Fruit fly (Drosophila melanogaster): ENCODE measurements around the gene CG13599.

CG13599 gene

DNA sequence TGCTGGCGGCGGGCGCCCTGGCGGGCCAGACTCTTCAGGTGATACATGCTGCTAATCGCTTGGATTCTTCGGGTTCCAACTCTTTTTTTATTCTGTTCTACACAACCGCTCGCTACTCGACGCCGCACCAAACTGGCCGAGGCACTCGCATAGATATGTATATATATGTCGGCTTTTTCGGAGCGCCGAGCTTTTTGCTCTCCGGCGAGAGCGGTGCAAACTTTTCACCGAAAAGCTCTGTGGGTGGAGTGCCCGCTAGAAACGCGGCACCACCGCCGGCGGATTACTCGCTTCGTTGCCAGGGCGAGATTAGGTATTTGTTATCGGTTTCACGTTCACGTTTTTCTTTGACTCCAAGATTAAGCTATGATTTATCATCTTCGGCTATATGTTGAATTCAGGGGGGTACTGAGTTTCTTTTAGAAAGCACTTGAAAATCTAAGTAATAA lies 11.6 kb downstream of the CG13599 start, which contains the start of gene Gdh (continued):
- TF ChIP-seq YL-1 (GFP tag; optimal IDR thresholded peaks at IDR 0.05) (peak; percentile 30), sim (GFP tag; IDR thresholded peaks at IDR 0.05) (peak; percentile 34; the same call in 1 of the 2 replicates), CG6854 (GFP tag; optimal IDR thresholded peaks at IDR 0.05) (peak; percentile 53), CG14860 (GFP tag; IDR thresholded peaks at IDR 0.05; ENCODE audit: partially characterized antibody) (no peak), CG10565 (GFP tag; optimal IDR thresholded peaks at IDR 0.05) (no peak), CG9727 (GFP tag; optimal IDR thresholded peaks at IDR 0.05) (peak; percentile 23), Hmr (GFP tag; optimal IDR thresholded peaks at IDR 0.05) (peak; percentile 9), NFAT (GFP tag; IDR thresholded peaks at IDR 0.05) (peak; percentile 59), Gsc (GFP tag; IDR thresholded peaks at IDR 0.05) (no peak), Fer1 (GFP tag; optimal IDR thresholded peaks at IDR 0.05) (peak; percentile 69), Nf-YC (tag; optimal IDR thresholded peaks at IDR 0.05) (peak; percentile 35), CG15696 (tag; optimal IDR thresholded peaks at IDR 0.05) (no peak), ind (GFP tag; optimal IDR thresholded peaks at IDR 0.05) (no peak), CG12769 (tag; optimal IDR thresholded peaks at IDR 0.05) (peak; percentile 35), Lim3 (GFP tag; IDR thresholded peaks at IDR 0.05) (no peak), sens (GFP tag) (peak; percentile 77), Mrtf (GFP tag; IDR thresholded peaks at IDR 0.05) (no peak), inv (GFP tag; IDR thresholded peaks at IDR 0.05; ENCODE audit: partially characterized antibody) (peak; percentile 37; the same call in 1 of the 2 replicates), slbo (GFP tag; IDR thresholded peaks at IDR 0.05) (0 out of 2 replicates have a peak, but pooled peaks have one; percentile 43), Bgb (GFP tag; IDR thresholded peaks at IDR 0.05; ENCODE audit: partially characterized antibody) (peak; percentile 68; the same call in 1 of the 2 replicates), phol (tag; optimal IDR thresholded peaks at IDR 0.05) (no peak), Dip3 (GFP tag; optimal IDR thresholded peaks at IDR 0.05) (peak; percentile 5), schlank (tag; optimal IDR thresholded peaks at IDR 0.05) (no peak), CG8281 (tag; optimal IDR thresholded peaks at IDR 0.05) (no peak), CG13424 (tag; optimal IDR thresholded peaks at IDR 0.05) (peak; percentile 5), Neu2 (GFP tag; optimal IDR thresholded peaks at IDR 0.05; ENCODE audit: borderline replicate concordance) (no peak), lmd (GFP tag; IDR thresholded peaks at IDR 0.05) (no peak), pan (optimal IDR thresholded peaks at IDR 0.05) (no peak), pan (GFP tag; optimal IDR thresholded peaks at IDR 0.05 in 1 of 2, IDR thresholded peaks at IDR 0.05 in 1 of 2) (peak in 1 of 2 experiments; percentile 34), Abd-B (GFP tag; optimal IDR thresholded peaks at IDR 0.05) (no peak), CG6654 (GFP tag; optimal IDR thresholded peaks at IDR 0.05) (no peak), CG12391 (tag; optimal IDR thresholded peaks at IDR 0.05) (peak; percentile 8), CG12155 (GFP tag; optimal IDR thresholded peaks at IDR 0.05) (peak; percentile 99), CG33213 (GFP tag; optimal IDR thresholded peaks at IDR 0.05) (no peak), chn (GFP tag; optimal IDR thresholded peaks at IDR 0.05) (no peak), PHDP (tag; optimal IDR thresholded peaks at IDR 0.05) (peak; percentile 45), hbn (GFP tag; IDR thresholded peaks at IDR 0.05; ENCODE audit: partially characterized antibody) (peak; percentile 25; the same call in 1 of the 2 replicates), crol (GFP tag; IDR thresholded peaks at IDR 0.05) (no peak), p53 (GFP tag; optimal IDR thresholded peaks at IDR 0.05) (peak; percentile 23), pum (GFP tag; optimal IDR thresholded peaks at IDR 0.05) (no peak), Gug (GFP tag; IDR thresholded peaks at IDR 0.05) (no peak), tap (tag; optimal IDR thresholded peaks at IDR 0.05) (peak; percentile 41), Dek (tag; optimal IDR thresholded peaks at IDR 0.05) (no peak), dysf (GFP tag; IDR thresholded peaks at IDR 0.05) (0 out of 3 replicates have a peak, but pooled peaks have one; percentile 18), Eip74EF (GFP tag; optimal IDR thresholded peaks at IDR 0.05) (peak in 1 of 2 experiments; percentile 30), Hsf (GFP tag; optimal IDR thresholded peaks at IDR 0.05) (no peak), CG12071 (GFP tag; optimal IDR thresholded peaks at IDR 0.05) (peak; percentile 47), kay (GFP tag; optimal IDR thresholded peaks at IDR 0.05) (no peak), usp (GFP tag; optimal IDR thresholded peaks at IDR 0.05) (no peak), oc (tag; optimal IDR thresholded peaks at IDR 0.05) (peak; percentile 56)
